Fruit fly (Drosophila melanogaster) whole organism, wandering third instar larva: ENCODE data around the gene CG7275.

Source experiments
- CG32264 ChIP-seq: fragments of 200-800 bp; sonication (Bioruptor generic); optimal IDR thresholded peaks from 2 replicates; lab custom pipeline; 2016; ENCODE audit warnings: missing biosample characterization, missing genetic modification characterization
- CG9705 ChIP-seq: fragments of 200-800 bp; sonication (Bioruptor generic); optimal IDR thresholded peaks from 2 replicates; lab custom pipeline; 2018; ENCODE audit warnings: missing biosample characterization, mild to moderate bottlenecking, missing genetic modification characterization
- CrebA ChIP-seq: fragments of 200-800 bp; sonication (Bioruptor generic); optimal IDR thresholded peaks from 2 replicates; lab custom pipeline; 2016; ENCODE audit warnings: missing biosample characterization, mild to moderate bottlenecking, missing genetic modification characterization, borderline replicate concordance
- Dfd ChIP-seq: fragments of >200 bp; optimal IDR thresholded peaks from 2 replicates; lab custom pipeline; 2017; ENCODE audit warnings: missing biosample characterization, missing genetic modification characterization
- Dif ChIP-seq: fragments of 200-275, 200-300 bp; sonication (Bioruptor generic); optimal IDR thresholded peaks from 2 replicates; lab custom pipeline; 2018; ENCODE audit warnings: missing biosample characterization, missing genetic modification characterization; ENCODE audit not compliant: partially characterized antibody
- GATAd ChIP-seq: sonication (Bioruptor generic); optimal IDR thresholded peaks from 2 replicates; lab custom pipeline; 2016; ENCODE audit warnings: missing biosample characterization, missing genetic modification characterization
- HLH106 ChIP-seq: fragments of 200-800 bp; optimal IDR thresholded peaks from 3 replicates; lab custom pipeline; 2019; ENCODE audit warnings: missing biosample characterization, mild to moderate bottlenecking, missing genetic modification characterization, moderate library complexity
- Hr78 ChIP-seq: fragments of >200 bp; optimal IDR thresholded peaks from 2 replicates; lab custom pipeline; 2017; ENCODE audit warnings: missing biosample characterization, missing genetic modification characterization
- Jra ChIP-seq: sonication (Bioruptor generic); optimal IDR thresholded peaks from 2 replicates; lab custom pipeline; 2016; ENCODE audit warnings: missing biosample characterization, missing genetic modification characterization
- Mio ChIP-seq: sonication (Bioruptor generic); optimal IDR thresholded peaks from 2 replicates; lab custom pipeline; 2016; ENCODE audit warnings: missing biosample characterization, missing genetic modification characterization
- N ChIP-seq: fragments of >200 bp; optimal IDR thresholded peaks from 2 replicates; lab custom pipeline; 2018; ENCODE audit warnings: missing biosample characterization, missing external identifiers, missing genetic modification characterization
- OdsH ChIP-seq: fragments of 200-800 bp; sonication (Bioruptor generic); optimal IDR thresholded peaks from 2 replicates; lab custom pipeline; 2016; ENCODE audit warnings: missing biosample characterization, mild to moderate bottlenecking, missing genetic modification characterization
- Rel ChIP-seq, 2 experiments: fragments of 200-800 bp; sonication (Bioruptor generic) in 1 of 2; optimal IDR thresholded peaks; 2 replicates in 1 of 2; 3 replicates in 1 of 2; lab custom pipeline; 2016 to 2019; ENCODE audit warnings: mild to moderate bottlenecking in 2 of 2, missing biosample characterization in 2 of 2, missing genetic modification characterization in 2 of 2, moderate library complexity in 1 of 2
- Sp1 ChIP-seq: fragments of 200-800 bp; sonication (Bioruptor generic); optimal IDR thresholded peaks from 3 replicates; lab custom pipeline; 2019; ENCODE audit warnings: missing biosample characterization, mild to moderate bottlenecking, missing genetic modification characterization, moderate library complexity
- Vsx2 ChIP-seq: fragments of 200-300, 225-300 bp; sonication (Bioruptor generic); optimal IDR thresholded peaks from 2 replicates; lab custom pipeline; 2018; ENCODE audit warnings: missing biosample characterization, missing genetic modification characterization; ENCODE audit not compliant: partially characterized antibody
- br ChIP-seq: fragments of 200-800 bp; sonication (Bioruptor generic); optimal IDR thresholded peaks from 2 replicates; lab custom pipeline; 2016; ENCODE audit warnings: missing biosample characterization, missing genetic modification characterization
- dl ChIP-seq, 2 experiments: fragments of 175-275, 200-275 bp in 1 of 2; fragments of 200-275 bp in 1 of 2; sonication (Bioruptor generic); optimal IDR thresholded peaks; lab custom pipeline; 2018; ENCODE audit warnings: mild to moderate bottlenecking in 2 of 2, missing biosample characterization in 2 of 2, missing genetic modification characterization in 2 of 2, moderate library complexity in 2 of 2; ENCODE audit not compliant: partially characterized antibody in 2 of 2, insufficient read depth in 1 of 2
- dmrt93B ChIP-seq: fragments of 200-800 bp; sonication (Bioruptor generic); optimal IDR thresholded peaks from 2 replicates; lab custom pipeline; 2018; ENCODE audit warnings: missing biosample characterization, mild to moderate bottlenecking, missing genetic modification characterization
- ey ChIP-seq: fragments of 200-800 bp; sonication (Bioruptor generic); optimal IDR thresholded peaks from 2 replicates; lab custom pipeline; 2016; ENCODE audit warnings: missing biosample characterization, missing genetic modification characterization
- fru ChIP-seq: fragments of 200-800 bp; sonication (Bioruptor generic); optimal IDR thresholded peaks from 3 replicates; lab custom pipeline; 2016; ENCODE audit warnings: missing biosample characterization, mild to moderate bottlenecking, missing genetic modification characterization
- h ChIP-seq: fragments of 200-800 bp; sonication (Bioruptor generic); optimal IDR thresholded peaks from 3 replicates; lab custom pipeline; 2016; ENCODE audit warnings: missing biosample characterization, mild to moderate bottlenecking, missing genetic modification characterization
- jim ChIP-seq: fragments of 175-275, 200-325 bp; sonication (Bioruptor generic); optimal IDR thresholded peaks from 2 replicates; lab custom pipeline; 2016; ENCODE audit warnings: missing biosample characterization, mild to moderate bottlenecking, missing genetic modification characterization
- lola ChIP-seq: fragments of >200 bp; optimal IDR thresholded peaks from 2 replicates; lab custom pipeline; 2017; ENCODE audit warnings: missing biosample characterization, missing genetic modification characterization
- pan ChIP-seq: fragments of >200 bp; optimal IDR thresholded peaks from 2 replicates; lab custom pipeline; 2017
- psq ChIP-seq: fragments of 200-800 bp; sonication (Bioruptor generic); optimal IDR thresholded peaks from 3 replicates; lab custom pipeline; 2017; ENCODE audit warnings: missing biosample characterization, mild to moderate bottlenecking, missing genetic modification characterization, moderate library complexity
- rgr ChIP-seq: fragments of 200-800 bp; sonication (Bioruptor generic); optimal IDR thresholded peaks from 3 replicates; lab custom pipeline; 2016; ENCODE audit warnings: missing biosample characterization, mild to moderate bottlenecking, missing genetic modification characterization
- sage ChIP-seq: fragments of 200-800 bp; sonication (Bioruptor generic); optimal IDR thresholded peaks from 2 replicates; lab custom pipeline; 2016; ENCODE audit warnings: missing biosample characterization, mild to moderate bottlenecking, missing genetic modification characterization
- sv ChIP-seq: fragments of 200-800 bp; sonication (Bioruptor generic); optimal IDR thresholded peaks from 3 replicates; lab custom pipeline; 2016; ENCODE audit warnings: missing biosample characterization, missing genetic modification characterization
- tai ChIP-seq: sonication (Bioruptor generic); optimal IDR thresholded peaks from 2 replicates; lab custom pipeline; 2016; ENCODE audit warnings: missing biosample characterization, missing genetic modification characterization
- usp ChIP-seq: fragments of >200 bp; optimal IDR thresholded peaks from 2 replicates; lab custom pipeline; 2017; ENCODE audit warnings: missing biosample characterization, missing genetic modification characterization
- woc ChIP-seq: sonication (Bioruptor generic); optimal IDR thresholded peaks from 2 replicates; lab custom pipeline; 2016; ENCODE audit warnings: missing biosample characterization, mild to moderate bottlenecking, missing genetic modification characterization

CG7275 gene

dm6 chr3L:15501646-15501972 lies 2.9 kb downstream of the CG7275 start:
- no peak for TF ChIP-seq tai (GFP tag; lab: Kevin White, UChicago)
- no peak for TF ChIP-seq lola (GFP tag; lab: Kevin White, UChicago)
- TF ChIP-seq CG9705 = no peak
- peak; percentile 32 for TF ChIP-seq woc (GFP tag; lab: Kevin White, UChicago)
- TF ChIP-seq Hr78 (GFP tag; lab: Kevin White, UChicago) = no peak

dm6 chr3L:15502256-15502655 lies 3.5 kb downstream of the CG7275 start:
- TF ChIP-seq CG9705 = no peak
- TF ChIP-seq br (GFP tag; lab: Kevin White, UChicago) = no peak
- no peak for TF ChIP-seq psq
- TF ChIP-seq h (GFP tag; lab: Kevin White, UChicago) = no peak
- no peak for TF ChIP-seq sage (GFP tag; lab: Kevin White, UChicago)
- TF ChIP-seq Dfd (GFP tag; lab: Kevin White, UChicago) = no peak
- TF ChIP-seq Vsx2 (GFP tag; lab: Kevin White, UChicago) = no peak
- no peak for TF ChIP-seq Mio (GFP tag; lab: Kevin White, UChicago)
- TF ChIP-seq sv (GFP tag; lab: Kevin White, UChicago) = no peak
- no peak for TF ChIP-seq Jra (GFP tag; lab: Kevin White, UChicago)
- TF ChIP-seq jim (GFP tag; lab: Kevin White, UChicago) = no peak
- no peak for TF ChIP-seq pan (lab: Kevin White, UChicago)
- TF ChIP-seq lola (GFP tag; lab: Kevin White, UChicago) = no peak
- no peak for TF ChIP-seq CG32264
- no peak for TF ChIP-seq CrebA (GFP tag; lab: Kevin White, UChicago)
- TF ChIP-seq dmrt93B (GFP tag; lab: Kevin White, UChicago) = no peak
- TF ChIP-seq Sp1 (GFP tag; lab: Kevin White, UChicago) = no peak
- TF ChIP-seq usp = no peak
- TF ChIP-seq ey (GFP tag; lab: Kevin White, UChicago) = no peak
- TF ChIP-seq woc (GFP tag; lab: Kevin White, UChicago) = no peak
- TF ChIP-seq, all 38 proteins: peak for 0

dm6 chr3L:15504687-15505086 lies 5.9 kb downstream of the CG7275 start, which contains the start of gene CG7857:
Gene CG7857, minus strand, starts transcription at chr3L:15504894.
- TF ChIP-seq N (GFP tag; lab: Kevin White, UChicago) = no peak
- TF ChIP-seq pan (lab: Kevin White, UChicago) = no peak
- no peak for TF ChIP-seq lola (GFP tag; lab: Kevin White, UChicago)
- TF ChIP-seq br (GFP tag; lab: Kevin White, UChicago) = no peak
- no peak for TF ChIP-seq h (GFP tag; lab: Kevin White, UChicago)
- no peak for TF ChIP-seq rgr (GFP tag; lab: Kevin White, UChicago)
- no peak for TF ChIP-seq Dfd (GFP tag; lab: Kevin White, UChicago)
- no peak for TF ChIP-seq Rel (GFP tag; optimal IDR thresholded peaks at IDR 0.05; lab: Kevin White, UChicago)
- TF ChIP-seq Rel (tag; optimal IDR thresholded peaks at IDR 0.05; lab: Kevin White, UChicago) = peak; percentile 29
- no peak for TF ChIP-seq GATAd
- no peak for TF ChIP-seq sv (GFP tag; lab: Kevin White, UChicago)
- TF ChIP-seq sage (GFP tag; lab: Kevin White, UChicago) = peak; percentile 14
- no peak for TF ChIP-seq CrebA (GFP tag; lab: Kevin White, UChicago)
- no peak for TF ChIP-seq dmrt93B (GFP tag; lab: Kevin White, UChicago)
- no peak for TF ChIP-seq dl (GFP tag; optimal IDR thresholded peaks at IDR 0.05; lab: Kevin White, UChicago; ENCODE audit: insufficient read depth in 1 of 2, partially characterized antibody in 2 of 2)
- no peak for TF ChIP-seq HLH106
- TF ChIP-seq woc (GFP tag; lab: Kevin White, UChicago) = no peak
- TF ChIP-seq usp = no peak
- TF ChIP-seq psq = no peak

- TF ChIP-seq sage (GFP tag; lab: Kevin White, UChicago) (peak; percentile 2), jim (GFP tag; lab: Kevin White, UChicago) (no peak)
These were observed 7.6 kb downstream of the CG7275 start for dm6 chr3L:15506174-15506926.

dm6 chr3L:15507148-15507896 lies 8.6 kb downstream of the CG7275 start:
- TF ChIP-seq fru (GFP tag; lab: Kevin White, UChicago) = no peak
- peak; percentile 80 to 81 for TF ChIP-seq dl (GFP tag; optimal IDR thresholded peaks at IDR 0.05; lab: Kevin White, UChicago; ENCODE audit: insufficient read depth in 1 of 2, partially characterized antibody in 2 of 2)
- no peak for TF ChIP-seq OdsH (GFP tag; lab: Kevin White, UChicago)
- no peak for TF ChIP-seq N (GFP tag; lab: Kevin White, UChicago)
- no peak for TF ChIP-seq Rel (GFP tag; optimal IDR thresholded peaks at IDR 0.05; lab: Kevin White, UChicago)
- peak; percentile 95 for TF ChIP-seq Rel (tag; optimal IDR thresholded peaks at IDR 0.05; lab: Kevin White, UChicago)
- TF ChIP-seq Hr78 (GFP tag; lab: Kevin White, UChicago) = no peak
- TF ChIP-seq Dif (GFP tag; lab: Kevin White, UChicago) = peak; percentile 92
- no peak for TF ChIP-seq br (GFP tag; lab: Kevin White, UChicago)
- no peak for TF ChIP-seq ey (GFP tag; lab: Kevin White, UChicago)
- TF ChIP-seq usp = no peak
- no peak for TF ChIP-seq HLH106
